Worm (Caenorhabditis elegans): ENCODE measurements around the gene mppb-1.

Gene mppb-1

DNA sequence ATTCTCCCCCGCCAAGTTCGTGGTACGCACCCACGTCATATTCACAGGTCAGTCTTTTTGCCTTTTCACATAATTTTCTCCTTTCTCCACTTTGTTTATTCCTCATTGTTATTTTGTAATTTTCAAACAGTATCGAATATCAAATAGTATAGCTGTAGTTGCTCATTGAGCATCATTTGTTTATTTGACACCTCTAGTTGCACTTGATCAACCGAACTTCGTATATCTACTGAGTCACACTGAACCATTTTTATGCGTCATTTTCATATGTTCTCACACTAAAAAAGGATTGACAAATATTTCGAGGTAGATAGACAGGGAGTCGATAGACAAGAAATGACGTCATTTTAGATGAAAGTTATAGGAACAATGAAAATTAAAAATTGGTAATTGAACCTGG lies 45.7 kb downstream of the mppb-1 start:
- TF ChIP-seq ZK546.5 (tag; optimal IDR thresholded peaks at IDR 0.05) (no peak), skn-1 (tag; optimal IDR thresholded peaks at IDR 0.05) (no peak), pqm-1 (tag; optimal IDR thresholded peaks at IDR 0.05) (no peak), aly-2 (tag; optimal IDR thresholded peaks at IDR 0.05) (no peak), nhr-67 (tag; optimal IDR thresholded peaks at IDR 0.05) (no peak), ama-1 (optimal IDR thresholded peaks at IDR 0.05) (no peak), ztf-4 (tag; optimal IDR thresholded peaks at IDR 0.05) (no peak), pha-4 (tag; optimal IDR thresholded peaks at IDR 0.05) (no peak), nhr-23 (tag; optimal IDR thresholded peaks at IDR 0.05) (no peak)

ce11 chrIV:9121545-9121944 lies 47.1 kb downstream of the mppb-1 start:
- peak; percentile 31 for TF ChIP-seq lin-15B (tag; optimal IDR thresholded peaks at IDR 0.05)
- no peak for TF ChIP-seq elt-2 (tag; optimal IDR thresholded peaks at IDR 0.05)
- no peak for TF ChIP-seq aly-2 (tag; optimal IDR thresholded peaks at IDR 0.05)
- TF ChIP-seq nhr-11 (tag; optimal IDR thresholded peaks at IDR 0.05) = no peak
- TF ChIP-seq lsy-12 (tag; optimal IDR thresholded peaks at IDR 0.05) = no peak
- no peak for TF ChIP-seq snpc-4 (tag; optimal IDR thresholded peaks at IDR 0.05)
- no peak for TF ChIP-seq pqm-1 (tag; optimal IDR thresholded peaks at IDR 0.05)
- peak in 1 of 3 experiments; percentile 29 for TF ChIP-seq elt-3 (tag; optimal IDR thresholded peaks at IDR 0.05)
- TF ChIP-seq jun-1 (tag; optimal IDR thresholded peaks at IDR 0.05) = peak; percentile 36
- TF ChIP-seq pha-4 (tag; optimal IDR thresholded peaks at IDR 0.05) = peak; percentile 4
- peak; percentile 42 for TF ChIP-seq mdl-1 (tag; optimal IDR thresholded peaks at IDR 0.05)
- peak; percentile 81 for TF ChIP-seq nhr-43 (tag; optimal IDR thresholded peaks at IDR 0.05; ENCODE audit: poor library complexity, severe bottlenecking)
- TF ChIP-seq ceh-16 (tag; optimal IDR thresholded peaks at IDR 0.05) = no peak
- TF ChIP-seq egl-5 (tag; optimal IDR thresholded peaks at IDR 0.05) = peak; percentile 9
- TF ChIP-seq tbx-2 (tag; optimal IDR thresholded peaks at IDR 0.05) = no peak
- peak; percentile 46 for TF ChIP-seq nfya-1 (tag; optimal IDR thresholded peaks at IDR 0.05; ENCODE audit: insufficient read depth)
- peak; percentile 63 for TF ChIP-seq nhr-25 (tag; optimal IDR thresholded peaks at IDR 0.05)
- no peak for TF ChIP-seq mml-1 (tag; optimal IDR thresholded peaks at IDR 0.05)
- TF ChIP-seq nhr-28 (tag; optimal IDR thresholded peaks at IDR 0.05) = no peak
- peak; percentile 65 for TF ChIP-seq nhr-23 (tag; optimal IDR thresholded peaks at IDR 0.05)
- TF ChIP-seq ZK546.5 (tag; optimal IDR thresholded peaks at IDR 0.05) = no peak
- peak; percentile 31 for TF ChIP-seq hmg-11 (tag; optimal IDR thresholded peaks at IDR 0.05)
